Fruit fly (Drosophila melanogaster) whole organism, adult: ENCODE data around the gene CG33306.

ENCODE experiments used
- CG11617 ChIP-seq: fragments of 200-800 bp; sonication (Bioruptor generic); optimal IDR thresholded peaks from 2 replicates; lab custom pipeline; 2017; ENCODE audit warnings: mild to moderate bottlenecking, missing biosample characterization, missing genetic modification reagents, missing genetic modification characterization
- CG5204 ChIP-seq: fragments of 200-800 bp; sonication (Bioruptor generic); optimal IDR thresholded peaks from 2 replicates; lab custom pipeline; 2016; ENCODE audit warnings: missing biosample characterization, missing genetic modification characterization
- pad ChIP-seq: fragments of 200-800 bp; sonication (Bioruptor generic); optimal IDR thresholded peaks from 3 replicates; lab custom pipeline; 2017; ENCODE audit warnings: missing biosample characterization, missing genetic modification characterization, mild to moderate bottlenecking, moderate library complexity, missing genetic modification reagents

- TF ChIP-seq CG11617 (no peak), pad (GFP tag; lab: Kevin White, UChicago) (no peak), CG5204 (no peak)
Measured at dm6 chr2L:13802075-13802639, 41.4 kb downstream of the CG33306 start.
